Worm (Caenorhabditis elegans): ENCODE results near the gene Y26G10.4.

Gene Y26G10.4

DNA sequence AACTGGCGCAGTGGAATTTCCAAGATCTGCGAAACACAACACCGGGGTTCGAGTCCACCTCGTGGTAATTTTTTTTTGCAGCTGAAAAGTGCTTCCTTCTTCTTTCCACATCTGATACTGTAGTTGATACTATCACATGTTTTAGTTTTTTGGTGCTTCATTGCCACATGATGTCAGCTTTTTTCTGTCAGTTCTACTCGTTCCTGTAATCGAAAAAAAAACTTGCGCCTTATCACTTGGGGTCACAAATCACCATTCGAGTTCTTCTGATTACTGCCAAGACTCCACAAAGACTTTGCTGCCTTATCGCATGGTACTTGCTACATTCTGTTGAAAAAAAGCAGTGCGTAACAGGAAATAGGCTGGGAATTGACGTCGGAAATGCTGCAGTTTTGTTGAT lies 22.7 kb upstream of the Y26G10.4 start:
- TF ChIP-seq lsy-2 (tag; optimal IDR thresholded peaks at IDR 0.05), result no peak
- no peak for TF ChIP-seq F13H6.1 (tag; optimal IDR thresholded peaks at IDR 0.05)
- no peak for TF ChIP-seq elt-3 (tag; optimal IDR thresholded peaks at IDR 0.05)
- TF ChIP-seq sma-9 (GFP tag; optimal IDR thresholded peaks at IDR 0.05), result peak; percentile 62
- TF ChIP-seq sma-9 (tag; optimal IDR thresholded peaks at IDR 0.05), result no peak
- no peak for TF ChIP-seq ztf-4 (tag; optimal IDR thresholded peaks at IDR 0.05)
- peak; percentile 20 for TF ChIP-seq gmeb-1 (tag; optimal IDR thresholded peaks at IDR 0.05)
- TF ChIP-seq Y55F3AM.14 (GFP tag; optimal IDR thresholded peaks at IDR 0.05), result no peak
- no peak for TF ChIP-seq sma-3 (GFP tag; optimal IDR thresholded peaks at IDR 0.05)
- no peak for TF ChIP-seq crh-2 (tag; optimal IDR thresholded peaks at IDR 0.05)
- no peak for TF ChIP-seq elt-1 (tag; optimal IDR thresholded peaks at IDR 0.05)
- no peak for TF ChIP-seq nhr-77 (tag; optimal IDR thresholded peaks at IDR 0.05)
- TF ChIP-seq fos-1 (tag; optimal IDR thresholded peaks at IDR 0.05), result peak; percentile 75
- no peak for TF ChIP-seq ztf-11 (tag; optimal IDR thresholded peaks at IDR 0.05)
- TF ChIP-seq mbf-1 (tag; optimal IDR thresholded peaks at IDR 0.05), result no peak
- no peak for TF ChIP-seq sem-4 (tag; optimal IDR thresholded peaks at IDR 0.05)
- no peak for TF ChIP-seq alr-1 (tag; optimal IDR thresholded peaks at IDR 0.05)
- peak; percentile 28 for TF ChIP-seq nhr-129 (tag; optimal IDR thresholded peaks at IDR 0.05)
- no peak for TF ChIP-seq zag-1 (tag; optimal IDR thresholded peaks at IDR 0.05)
- no peak for TF ChIP-seq nhr-11 (tag; optimal IDR thresholded peaks at IDR 0.05)
- TF ChIP-seq nhr-6 (tag; optimal IDR thresholded peaks at IDR 0.05), result no peak
- TF ChIP-seq snpc-4 (tag; optimal IDR thresholded peaks at IDR 0.05), result no peak
- TF ChIP-seq unc-39 (tag; optimal IDR thresholded peaks at IDR 0.05), result no peak
- TF ChIP-seq ama-1 (optimal IDR thresholded peaks at IDR 0.05), result no peak
- TF ChIP-seq mdl-1 (tag; optimal IDR thresholded peaks at IDR 0.05), result no peak
- no peak for TF ChIP-seq nhr-21 (tag; optimal IDR thresholded peaks at IDR 0.05)
- TF ChIP-seq lin-11 (tag; optimal IDR thresholded peaks at IDR 0.05), result no peak
- no peak for TF ChIP-seq ceh-16 (tag; optimal IDR thresholded peaks at IDR 0.05)
- TF ChIP-seq lin-39 (tag; optimal IDR thresholded peaks at IDR 0.05), result no peak
- TF ChIP-seq nhr-23 (tag; optimal IDR thresholded peaks at IDR 0.05), result no peak
- TF ChIP-seq nhr-237 (tag; optimal IDR thresholded peaks at IDR 0.05), result no peak
- TF ChIP-seq dmd-4 (tag; optimal IDR thresholded peaks at IDR 0.05), result no peak

DNA sequence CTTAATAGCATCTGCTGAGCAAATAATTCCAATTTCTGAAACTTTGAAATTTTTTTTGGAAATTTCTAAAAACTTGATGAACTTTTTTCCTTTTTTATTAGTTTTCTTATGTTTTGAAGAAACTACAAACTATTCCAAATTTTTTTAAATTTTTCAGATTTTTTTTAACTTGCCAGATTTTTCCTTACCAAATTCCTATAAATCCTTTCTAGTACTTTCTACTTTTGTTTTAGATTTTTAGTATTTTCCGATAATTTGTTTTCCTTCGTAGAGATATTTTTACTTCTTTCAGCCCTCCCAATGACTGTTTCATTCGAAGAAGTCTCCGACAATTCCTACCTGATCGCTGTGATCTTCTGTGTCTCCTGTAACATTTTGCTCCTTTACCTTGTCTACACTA lies 19.6 kb upstream of the Y26G10.4 start, which contains the start of gene str-77:
Gene str-77 (plus strand): TSS at position 301 of the 400 bp plus-strand sequence.
- no peak for TF ChIP-seq nhr-77 (tag; optimal IDR thresholded peaks at IDR 0.05)
- TF ChIP-seq nhr-10 (tag; optimal IDR thresholded peaks at IDR 0.05), result no peak
- no peak for TF ChIP-seq unc-55 (GFP tag; optimal IDR thresholded peaks at IDR 0.05)
- no peak for TF ChIP-seq nhr-23 (tag; optimal IDR thresholded peaks at IDR 0.05)
- no peak for TF ChIP-seq ZK546.5 (tag; optimal IDR thresholded peaks at IDR 0.05)
- no peak for TF ChIP-seq crh-2 (tag; optimal IDR thresholded peaks at IDR 0.05)

DNA sequence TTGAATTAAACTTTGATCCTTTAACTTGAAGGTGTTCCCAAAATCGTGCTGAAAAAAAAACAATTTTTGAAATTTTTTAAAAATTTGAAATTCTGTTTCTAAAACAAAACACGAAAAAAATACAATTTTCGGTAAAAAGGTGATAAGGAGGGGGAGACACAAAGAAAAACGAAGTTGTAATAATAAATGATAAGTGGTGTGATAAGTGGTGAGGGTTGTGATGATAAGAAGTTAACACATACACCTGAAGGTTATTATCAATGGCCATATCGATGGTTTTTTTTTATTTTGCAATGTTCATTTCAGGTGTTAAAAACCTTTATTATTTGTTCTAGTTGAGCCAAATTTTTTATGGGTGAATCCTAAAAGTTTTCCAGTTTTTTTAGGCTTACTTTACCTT lies 15.3 kb upstream of the Y26G10.4 start, which contains the start of gene twk-33:
Gene twk-33 (minus strand): TSS at position 48 of the 400 bp plus-strand sequence.
- TF ChIP-seq egl-27 (tag; optimal IDR thresholded peaks at IDR 0.05) (no peak), ceh-16 (tag; optimal IDR thresholded peaks at IDR 0.05) (no peak), dmd-4 (tag; optimal IDR thresholded peaks at IDR 0.05) (no peak), lin-11 (tag; optimal IDR thresholded peaks at IDR 0.05) (no peak), gmeb-1 (tag; optimal IDR thresholded peaks at IDR 0.05) (peak; percentile 51), crh-2 (tag; optimal IDR thresholded peaks at IDR 0.05) (peak; percentile 15), fos-1 (tag; optimal IDR thresholded peaks at IDR 0.05) (peak; percentile 91)

DNA sequence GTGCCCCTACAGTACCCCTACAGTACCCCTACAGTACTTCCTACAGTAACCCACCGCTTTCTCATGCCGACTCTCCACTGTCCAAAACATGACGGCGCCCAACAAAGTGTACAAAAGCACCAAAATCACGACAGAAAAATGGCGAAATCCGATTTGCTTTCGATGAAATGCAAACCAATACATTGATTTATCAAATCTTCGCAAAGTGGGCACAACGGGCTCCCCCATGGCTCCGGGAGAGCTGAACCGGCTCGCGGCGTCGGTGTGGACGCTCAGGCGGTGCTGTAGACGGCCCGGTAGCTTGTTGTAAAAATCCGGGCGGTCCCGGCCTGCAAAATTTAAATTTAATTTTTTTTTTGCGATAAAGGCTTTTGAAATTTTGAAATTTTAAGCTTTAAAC lies 13.4 kb upstream of the Y26G10.4 start:
- TF ChIP-seq Y55F3AM.14 (GFP tag; optimal IDR thresholded peaks at IDR 0.05) (no peak), nhr-10 (tag; optimal IDR thresholded peaks at IDR 0.05) (no peak), ztf-11 (tag; optimal IDR thresholded peaks at IDR 0.05) (no peak), C34F6.9 (tag; optimal IDR thresholded peaks at IDR 0.05) (no peak), peb-1 (tag; optimal IDR thresholded peaks at IDR 0.05) (no peak), mdl-1 (tag; optimal IDR thresholded peaks at IDR 0.05) (no peak), unc-55 (GFP tag; optimal IDR thresholded peaks at IDR 0.05) (no peak), nhr-23 (tag; optimal IDR thresholded peaks at IDR 0.05) (no peak), nhr-21 (tag; optimal IDR thresholded peaks at IDR 0.05) (no peak), unc-39 (tag; optimal IDR thresholded peaks at IDR 0.05) (no peak), nhr-6 (tag; optimal IDR thresholded peaks at IDR 0.05) (no peak), nhr-237 (tag; optimal IDR thresholded peaks at IDR 0.05) (no peak), F13H6.1 (tag; optimal IDR thresholded peaks at IDR 0.05) (no peak), nhr-129 (tag; optimal IDR thresholded peaks at IDR 0.05) (no peak), R02D3.7 (tag; optimal IDR thresholded peaks at IDR 0.05) (no peak), snpc-4 (tag; optimal IDR thresholded peaks at IDR 0.05) (no peak), elt-3 (tag; optimal IDR thresholded peaks at IDR 0.05) (no peak), mab-5 (tag; optimal IDR thresholded peaks at IDR 0.05) (no peak), alr-1 (tag; optimal IDR thresholded peaks at IDR 0.05) (no peak), ztf-4 (tag; optimal IDR thresholded peaks at IDR 0.05) (no peak)
